Fruit fly (Drosophila melanogaster) S2 (cell line): ENCODE results near the gene gudu.

Experiments
- CG8478 ChIP-seq: fragments of >200 bp; optimal IDR thresholded peaks from 2 replicates; lab custom pipeline; 2018
- CTCF ChIP-seq, 2 experiments: fragments of >200 bp; optimal IDR thresholded peaks; 2 replicates each; lab custom pipeline; 2018

- TF ChIP-seq CG8478 (lab: Kevin White, UChicago) = no peak
- no peak for TF ChIP-seq CTCF (optimal IDR thresholded peaks at IDR 0.05; lab: Kevin White, UChicago)
Observed at dm6 chr2L:7396962-7397361, 8.7 kb downstream of the gudu start.
